Worm (Caenorhabditis elegans) whole organism, midembryonic: ENCODE results near the gene C16C8.14.

Experiments
- T22C8.4 ChIP-seq: fragments of 200-800 bp; sonication (Bioruptor generic); IDR thresholded peaks from 2 replicates; pipeline ENCODE4 v1.3.6; 2022; ENCODE audit warnings: missing genetic modification characterization, missing compliant biosample characterization
- cog-1 ChIP-seq: sonication (generic microtip); optimal IDR thresholded peaks from 2 replicates; lab custom pipeline; 2016; ENCODE audit warnings: missing genetic modification characterization, missing compliant biosample characterization
- flt-1 ChIP-seq: fragments of 200-800 bp; sonication (Bioruptor generic); IDR thresholded peaks from 2 replicates; pipeline ENCODE4 v1.3.6; 2022; ENCODE audit warnings: missing genetic modification characterization, missing compliant biosample characterization
- klf-2 ChIP-seq: fragments of 200-800 bp; sonication (Bioruptor generic); conservative IDR thresholded peaks from 2 replicates; pipeline ENCODE4 v1.3.6; 2022; ENCODE audit warnings: missing genetic modification reagents, missing genetic modification characterization, missing compliant biosample characterization
- ref-1 ChIP-seq: fragments of 200-800 bp; sonication (Bioruptor generic); conservative IDR thresholded peaks from 2 replicates; pipeline ENCODE4 v1.3.6; 2022; ENCODE audit warnings: missing genetic modification reagents, missing genetic modification characterization, missing compliant biosample characterization
- tab-1 ChIP-seq: fragments of 200-800 bp; sonication (Bioruptor generic); IDR thresholded peaks from 2 replicates; pipeline ENCODE4 v1.3.6; 2022; ENCODE audit warnings: missing genetic modification characterization, missing compliant biosample characterization
- ztf-23 ChIP-seq: fragments of 200-800 bp; sonication (Bioruptor generic); IDR thresholded peaks from 2 replicates; pipeline ENCODE4 v1.3.6; 2022; ENCODE audit warnings: missing genetic modification reagents, missing genetic modification characterization, missing compliant biosample characterization
- ztf-29 ChIP-seq: fragments of 200-800 bp; sonication (Bioruptor generic); IDR thresholded peaks from 2 replicates; pipeline ENCODE4 v1.3.6; 2022; ENCODE audit warnings: missing genetic modification reagents, missing genetic modification characterization, missing compliant biosample characterization

DNA sequence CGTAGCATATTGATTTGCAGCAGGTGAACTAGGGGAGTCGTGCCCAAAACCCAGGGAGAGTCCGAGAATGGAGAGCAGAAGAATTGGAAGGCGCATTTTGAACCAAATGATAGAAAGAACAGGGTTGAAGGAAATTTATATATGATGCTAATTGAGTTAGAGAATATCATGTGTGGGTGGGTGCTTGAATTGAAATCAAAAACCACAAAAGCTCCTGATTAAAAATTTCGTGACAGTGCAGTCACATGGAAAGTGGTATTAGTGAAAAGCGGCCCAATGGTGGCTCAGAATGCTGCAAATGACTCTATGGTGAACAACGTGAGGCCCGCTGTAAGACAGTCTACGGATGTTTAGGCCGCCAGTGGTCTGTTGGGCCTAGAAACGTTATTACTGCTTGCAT is 12.0 kb downstream of the C16C8.14 start, which contains the start of gene C16C8.8:
- TF ChIP-seq tab-1 (GFP tag; lab: Robert Waterston, UW) (no peak), flt-1 (GFP tag; lab: Robert Waterston, UW) (no peak), T22C8.4 (no peak), ref-1 (GFP tag; lab: Robert Waterston, UW) (no peak), cog-1 (tag; lab: Kevin White, UChicago) (no peak), ztf-29 (GFP tag; lab: Robert Waterston, UW) (no peak), klf-2 (GFP tag; lab: Robert Waterston, UW) (no peak), ztf-23 (no peak)
